Worm (Caenorhabditis elegans) whole organism, L4/young adult: Measurements from ENCODE around the gene clec-55.

ENCODE experiments used
- W03F9.2 ChIP-seq: fragments of 150-350 bp; optimal IDR thresholded peaks from 2 replicates; lab custom pipeline; 2014; ENCODE audit warnings: missing biosample characterization, missing genetic modification characterization
- dao-5 ChIP-seq: sonication (generic microtip); optimal IDR thresholded peaks from 2 replicates; lab custom pipeline; 2016; ENCODE audit warnings: missing genotype, missing genetic modification characterization, moderate library complexity, missing compliant biosample characterization
- him-1 ChIP-seq: sonication (generic microtip); optimal IDR thresholded peaks from 2 replicates; lab custom pipeline; 2016; ENCODE audit warnings: missing genotype, missing genetic modification reagents, missing genetic modification characterization, missing compliant biosample characterization

The clec-55 gene

DNA sequence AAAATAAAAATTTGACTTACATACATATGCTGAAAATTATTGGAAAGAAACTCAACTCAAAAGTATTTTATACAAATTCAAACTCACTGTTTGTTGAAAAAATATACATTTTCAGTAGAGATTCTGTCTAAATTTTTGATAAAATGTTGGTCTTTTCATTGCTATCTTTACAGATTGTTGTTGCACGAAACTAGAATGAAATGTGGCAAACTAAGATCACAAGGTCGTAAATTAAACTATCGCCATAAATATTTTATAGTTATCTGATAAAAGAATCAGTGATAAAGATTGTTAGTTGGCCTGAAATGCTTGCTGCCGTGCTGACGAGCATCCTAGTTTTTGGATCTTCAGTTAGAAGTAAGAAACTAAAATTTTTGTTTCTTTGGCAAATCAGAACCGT, at the start of gene clec-55:
Gene clec-55 (plus strand): TSS at position 301 of the 400 bp plus-strand sequence.
- TF ChIP-seq dao-5 (tag; lab: Kevin White, UChicago) (no peak), him-1 (tag; lab: Kevin White, UChicago) (no peak), W03F9.2 (tag; lab: Kevin White, UChicago) (no peak)

DNA sequence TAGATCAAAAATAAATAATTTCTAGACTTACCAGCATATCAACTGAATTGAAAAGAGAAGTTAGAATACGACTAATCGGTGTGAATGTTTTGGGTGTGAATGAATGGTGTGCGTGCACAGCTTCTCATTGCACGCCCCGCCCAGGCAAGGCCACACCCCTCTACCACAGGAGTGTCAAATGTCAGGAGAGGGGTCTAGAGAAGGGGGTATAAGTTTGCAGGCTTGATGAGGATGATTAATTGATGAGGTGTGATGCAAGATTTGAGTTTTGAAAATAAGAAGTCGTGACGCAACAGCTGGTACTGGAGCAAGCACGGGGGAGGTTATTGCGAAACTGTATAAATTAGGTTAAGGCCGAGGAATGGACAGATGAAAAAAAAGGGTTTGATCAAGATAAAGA, 46.8 kb upstream of the clec-55 start, which contains the start of gene egl-1:
Gene egl-1 (minus strand): TSS at position 101 of the 400 bp plus-strand sequence.
- TF ChIP-seq him-1 (tag; lab: Kevin White, UChicago): no peak
- no peak for TF ChIP-seq dao-5 (tag; lab: Kevin White, UChicago)
- no peak for TF ChIP-seq W03F9.2 (tag; lab: Kevin White, UChicago)

DNA sequence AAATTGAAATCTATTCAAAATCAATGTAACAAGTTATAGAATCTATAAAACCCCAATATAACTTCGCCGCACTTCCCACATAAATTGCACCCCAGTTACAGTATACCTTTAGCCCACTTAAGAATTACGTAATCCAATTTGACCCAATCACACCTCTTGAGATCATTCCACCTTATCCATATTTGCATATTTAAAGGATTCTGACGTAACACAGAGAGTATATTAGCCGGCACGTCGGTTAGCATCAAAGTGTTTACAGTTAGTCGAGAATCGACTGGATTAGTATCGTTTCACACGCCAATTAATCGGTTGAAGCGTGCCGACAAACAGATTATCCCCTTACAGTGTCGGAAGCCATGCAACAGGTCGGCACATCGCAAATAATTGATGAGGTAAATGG, 45.5 kb upstream of the clec-55 start:
- TF ChIP-seq him-1 (tag; lab: Kevin White, UChicago) (no peak), dao-5 (tag; lab: Kevin White, UChicago) (no peak), W03F9.2 (tag; lab: Kevin White, UChicago) (no peak)

DNA sequence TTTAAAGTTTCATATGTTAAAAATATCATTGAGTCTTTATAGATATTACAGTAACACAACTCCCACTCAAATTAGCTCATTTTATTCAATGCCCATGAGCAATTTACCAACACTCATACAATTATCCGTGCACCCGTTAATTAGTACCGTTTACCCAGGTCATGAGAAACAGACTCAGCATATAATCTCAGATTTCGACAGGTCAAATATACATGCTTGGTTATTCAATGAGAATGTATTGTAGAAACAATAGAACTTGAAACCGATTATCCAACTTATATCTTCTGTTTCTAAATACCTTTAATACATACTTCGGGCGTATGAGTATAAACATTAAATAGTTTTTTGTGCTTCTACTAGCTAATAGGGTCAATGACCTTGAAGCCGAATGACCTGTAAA, 42.9 kb upstream of the clec-55 start:
- TF ChIP-seq W03F9.2 (tag; lab: Kevin White, UChicago): no peak
- no peak for TF ChIP-seq dao-5 (tag; lab: Kevin White, UChicago)
- no peak for TF ChIP-seq him-1 (tag; lab: Kevin White, UChicago)

DNA sequence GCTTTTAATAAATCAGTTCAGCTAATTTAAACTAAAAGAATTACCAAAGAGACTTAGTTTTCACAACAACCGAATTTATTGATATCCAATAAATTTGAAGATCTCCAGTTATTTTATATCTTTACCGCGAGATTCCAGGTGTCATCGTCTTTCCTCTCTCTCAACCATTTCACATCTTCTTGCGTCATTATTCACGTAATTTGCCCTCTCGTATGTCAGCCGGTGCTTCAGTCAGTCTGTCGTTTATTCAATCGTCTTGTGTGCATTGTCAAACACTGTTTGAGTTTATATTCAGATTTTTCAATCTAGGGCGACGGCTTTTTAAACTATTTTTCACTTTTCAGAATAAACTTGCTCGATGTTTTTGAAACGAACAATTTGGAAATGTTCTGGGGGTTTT, 41.7 kb upstream of the clec-55 start:
- no peak for TF ChIP-seq him-1 (tag; lab: Kevin White, UChicago)
- TF ChIP-seq W03F9.2 (tag; lab: Kevin White, UChicago): no peak
- TF ChIP-seq dao-5 (tag; lab: Kevin White, UChicago): no peak

DNA sequence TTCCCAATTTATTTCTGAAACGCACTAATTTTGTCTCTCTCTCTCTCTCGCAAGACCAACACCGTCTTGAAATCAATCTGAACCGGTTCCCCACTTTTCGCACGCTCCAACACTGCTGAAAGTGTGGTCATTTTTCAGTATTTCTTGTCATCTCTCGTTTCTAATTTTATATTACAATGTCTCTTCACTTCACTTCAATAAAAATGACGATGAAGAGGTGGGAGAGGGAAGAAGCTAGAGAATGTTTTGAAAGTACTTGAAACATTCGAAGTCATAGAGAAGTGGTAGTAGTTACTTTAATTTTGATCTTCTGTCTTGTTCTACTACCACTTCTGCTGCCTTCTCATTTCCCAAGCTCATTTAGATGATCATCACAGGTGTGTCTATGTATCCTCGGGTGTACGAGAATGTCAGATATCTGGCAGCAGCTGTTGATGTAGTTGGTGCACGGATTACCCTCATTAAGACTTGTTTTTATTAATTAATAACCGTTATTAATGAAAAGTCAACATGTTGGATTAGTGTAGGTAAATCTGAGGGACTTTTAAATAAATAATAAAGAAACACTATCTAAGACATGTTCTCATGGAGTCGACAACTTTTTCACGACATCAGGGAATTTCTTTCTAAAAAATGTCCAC, 40.9 kb upstream of the clec-55 start:
- TF ChIP-seq dao-5 (tag; lab: Kevin White, UChicago) (no peak), him-1 (tag; lab: Kevin White, UChicago) (no peak), W03F9.2 (tag; lab: Kevin White, UChicago) (no peak)

DNA sequence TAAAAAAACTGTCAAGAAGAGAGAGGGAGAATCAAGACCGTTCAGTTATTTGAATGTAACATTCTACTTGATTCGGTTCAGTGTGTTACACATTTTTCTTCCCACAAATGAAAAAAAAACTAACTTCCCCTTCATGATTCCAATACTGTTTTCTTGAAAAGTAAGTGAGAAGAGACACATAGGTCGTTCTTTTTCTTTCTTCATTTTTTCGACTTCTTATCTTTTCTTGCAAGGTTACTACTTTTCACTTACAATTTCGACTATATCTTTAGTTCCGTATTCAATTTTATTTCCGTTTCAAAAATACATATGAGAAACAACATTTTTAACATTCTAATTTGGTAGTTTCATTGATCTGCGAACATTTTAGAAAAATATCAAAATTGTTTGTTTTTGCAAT, 39.8 kb upstream of the clec-55 start:
- TF ChIP-seq dao-5 (tag; lab: Kevin White, UChicago) (no peak), him-1 (tag; lab: Kevin White, UChicago) (no peak), W03F9.2 (tag; lab: Kevin White, UChicago) (no peak)

DNA sequence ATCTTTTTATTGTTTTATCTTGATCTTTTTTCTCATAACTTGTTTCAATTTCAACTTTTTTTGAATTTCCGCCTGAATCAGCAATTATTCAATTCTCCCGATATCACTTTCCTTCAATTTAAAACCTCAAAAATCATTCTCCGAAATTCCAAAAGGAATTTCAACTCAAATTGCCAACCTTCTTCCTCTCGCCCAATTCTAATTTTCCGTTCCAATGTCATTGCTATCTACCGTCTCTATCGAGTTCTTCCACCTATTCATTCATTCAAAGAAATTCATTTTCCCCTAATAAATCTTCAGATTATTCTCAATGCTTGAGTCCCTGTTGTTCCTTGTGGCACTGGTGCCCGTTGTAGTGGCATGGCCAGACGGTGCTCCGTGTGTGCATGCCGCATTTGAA, 38.2 kb upstream of the clec-55 start, which contains the start of gene F23B12.4:
Gene F23B12.4 (plus strand): TSS at position 301 of the 400 bp plus-strand sequence.
- TF ChIP-seq him-1 (tag; lab: Kevin White, UChicago) (no peak), dao-5 (tag; lab: Kevin White, UChicago) (no peak), W03F9.2 (tag; lab: Kevin White, UChicago) (no peak)

DNA sequence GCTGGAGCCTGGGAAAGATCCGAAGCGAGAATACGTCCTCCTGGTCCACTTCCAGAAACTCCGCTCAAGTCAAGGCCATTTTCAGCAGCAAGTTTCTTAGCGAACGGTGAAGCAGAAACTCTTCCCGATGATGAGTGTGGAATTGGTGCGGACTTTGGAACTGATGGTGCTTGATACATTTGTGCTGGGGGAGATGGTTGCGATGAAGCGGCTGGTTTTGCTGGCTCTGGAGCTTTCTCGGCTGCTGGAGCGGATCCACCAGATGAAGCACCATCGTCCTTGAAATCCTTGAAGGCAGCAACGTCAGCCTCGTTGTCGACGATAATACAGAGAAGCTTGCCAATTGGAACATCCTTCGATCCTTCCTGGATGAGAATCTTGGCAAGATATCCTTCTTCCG, 32.6 kb upstream of the clec-55 start:
- TF ChIP-seq W03F9.2 (tag; lab: Kevin White, UChicago) (no peak), him-1 (tag; lab: Kevin White, UChicago) (no peak), dao-5 (tag; lab: Kevin White, UChicago) (no peak)

DNA sequence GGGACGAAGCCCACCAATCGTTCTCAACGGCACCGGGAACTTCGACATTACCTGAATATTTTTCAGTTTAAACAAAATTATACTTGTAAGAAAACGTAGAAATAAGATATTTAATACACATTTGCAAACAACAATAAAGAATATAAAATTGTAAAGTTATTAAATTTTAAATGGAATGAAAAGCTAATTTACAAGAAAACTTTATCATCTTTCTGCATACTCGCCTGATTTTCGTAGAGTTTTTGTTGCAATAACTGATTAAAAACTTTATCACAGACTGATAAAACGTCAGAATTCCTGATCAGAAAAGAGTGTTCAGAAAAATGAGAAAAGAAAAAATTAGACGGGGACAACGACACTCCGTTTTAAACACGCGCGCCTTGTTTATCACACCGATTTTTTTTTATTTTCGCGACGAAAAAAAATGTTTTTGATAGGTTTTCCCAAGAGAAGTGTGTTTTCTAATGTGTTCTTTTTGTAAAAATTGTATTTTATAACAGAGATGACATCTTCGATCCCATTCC, 31.8 kb upstream of the clec-55 start, which contains the start of the genes dlat-1 and fntb-1:
Gene dlat-1 (minus strand): TSS at position 51 of the 524 bp plus-strand sequence.
Gene fntb-1 (plus strand): TSS at position 412 of the 524 bp plus-strand sequence.
- TF ChIP-seq W03F9.2 (tag; lab: Kevin White, UChicago): no peak
- no peak for TF ChIP-seq dao-5 (tag; lab: Kevin White, UChicago)
- TF ChIP-seq him-1 (tag; lab: Kevin White, UChicago): no peak

DNA sequence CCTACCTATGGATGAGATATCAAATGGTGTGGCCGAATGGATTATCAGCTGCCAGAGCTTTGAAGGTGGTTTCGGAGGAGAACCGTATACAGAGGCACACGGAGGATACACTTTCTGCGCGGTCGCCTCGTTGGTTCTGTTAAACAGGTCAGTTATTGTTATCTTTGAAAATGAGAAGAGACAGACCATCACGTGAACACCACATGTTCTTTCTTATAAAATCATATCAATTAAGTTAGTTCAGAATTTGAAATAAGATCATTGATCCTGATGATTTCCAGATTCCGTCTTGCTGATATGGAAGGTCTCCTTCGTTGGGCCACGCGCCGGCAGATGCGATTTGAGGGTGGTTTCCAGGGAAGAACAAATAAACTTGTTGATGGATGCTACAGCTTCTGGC, 30.4 kb upstream of the clec-55 start:
- TF ChIP-seq W03F9.2 (tag; lab: Kevin White, UChicago) (no peak), dao-5 (tag; lab: Kevin White, UChicago) (no peak), him-1 (tag; lab: Kevin White, UChicago) (no peak)

DNA sequence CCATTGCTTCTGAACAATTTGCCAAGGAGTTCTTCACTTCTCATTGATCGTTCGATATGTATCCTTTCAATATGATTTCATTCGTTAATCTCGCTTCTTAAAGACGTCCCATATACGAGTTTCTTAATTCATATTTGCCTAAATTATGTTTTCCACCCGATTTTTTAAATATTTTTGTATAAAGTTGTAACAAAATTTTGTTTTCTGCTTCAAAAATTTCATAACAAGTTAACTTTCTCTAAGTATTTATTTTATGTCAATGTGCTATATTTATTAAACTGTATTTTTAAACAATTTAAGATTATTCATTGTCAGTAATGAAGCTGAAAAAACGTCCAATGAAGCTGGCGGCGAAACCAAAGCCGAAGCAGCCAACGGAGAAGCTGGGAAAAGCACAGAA, 29.7 kb upstream of the clec-55 start, which contains the start of gene F23B12.7:
Gene F23B12.7 (plus strand): TSS at position 301 of the 400 bp plus-strand sequence.
- TF ChIP-seq W03F9.2 (tag; lab: Kevin White, UChicago): no peak
- no peak for TF ChIP-seq him-1 (tag; lab: Kevin White, UChicago)
- TF ChIP-seq dao-5 (tag; lab: Kevin White, UChicago): no peak

DNA sequence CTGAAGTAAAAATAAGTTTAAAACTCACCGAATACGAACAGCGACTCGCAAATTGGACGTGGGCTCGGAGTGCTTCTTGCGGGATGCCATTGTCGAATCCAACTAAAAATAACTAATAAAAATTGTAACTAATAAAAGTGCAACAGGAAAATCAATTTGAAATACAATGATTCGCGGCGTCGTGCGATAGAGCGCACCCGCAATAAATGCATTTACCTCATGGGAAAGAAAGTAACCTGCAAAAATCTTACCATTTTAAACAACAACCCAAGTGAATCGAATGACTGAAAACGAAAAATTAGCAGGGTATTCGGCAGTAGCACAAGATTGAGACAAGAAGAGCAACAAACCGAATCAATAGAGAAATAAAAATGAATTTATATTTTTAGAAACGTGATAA, 22.5 kb upstream of the clec-55 start, which contains the start of gene bmk-1:
Gene bmk-1 (minus strand): TSS at position 359 of the 400 bp plus-strand sequence.
- TF ChIP-seq him-1 (tag; lab: Kevin White, UChicago): no peak
- no peak for TF ChIP-seq W03F9.2 (tag; lab: Kevin White, UChicago)
- no peak for TF ChIP-seq dao-5 (tag; lab: Kevin White, UChicago)
